Worm (Caenorhabditis elegans): ENCODE measurements around the gene C05E11.3.

The C05E11.3 gene

DNA sequence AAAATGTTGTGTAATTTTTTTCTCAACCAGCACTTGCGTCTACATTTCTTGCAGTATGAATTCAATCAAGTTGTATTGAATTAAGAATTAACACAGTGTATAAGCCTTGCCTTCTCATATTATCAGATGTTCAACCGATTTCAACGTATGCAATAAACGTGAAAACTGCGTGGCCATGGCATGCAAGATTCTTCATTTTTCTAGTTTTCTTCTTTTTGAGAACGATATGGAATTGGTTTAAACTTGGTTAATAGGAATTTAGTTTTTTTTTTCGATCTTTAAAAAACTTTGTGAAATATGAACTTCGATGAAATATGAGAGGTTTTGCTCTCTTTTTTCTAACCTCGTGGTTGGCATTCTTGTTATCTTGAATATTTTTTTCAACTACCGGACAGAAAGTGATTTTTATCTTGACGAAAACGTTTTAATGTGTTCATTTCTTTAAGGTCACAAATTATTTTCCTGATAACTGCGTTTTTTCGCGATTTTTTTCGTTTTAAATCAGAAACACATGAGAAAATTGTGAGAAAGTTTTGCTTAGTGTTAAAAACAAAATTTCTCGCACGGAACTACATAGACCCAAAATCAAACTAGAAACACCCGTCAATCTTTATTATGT lies 47.5 kb upstream of the C05E11.3 start:
- TF ChIP-seq dmd-4 (tag; optimal IDR thresholded peaks at IDR 0.05) (no peak), aly-2 (tag; optimal IDR thresholded peaks at IDR 0.05) (no peak), mbf-1 (tag; optimal IDR thresholded peaks at IDR 0.05) (no peak), zag-1 (tag; optimal IDR thresholded peaks at IDR 0.05) (no peak), ceh-16 (tag; optimal IDR thresholded peaks at IDR 0.05) (no peak), sma-3 (GFP tag; optimal IDR thresholded peaks at IDR 0.05) (no peak), skn-1 (tag; optimal IDR thresholded peaks at IDR 0.05) (no peak), R02D3.7 (tag; optimal IDR thresholded peaks at IDR 0.05) (no peak), alr-1 (tag; optimal IDR thresholded peaks at IDR 0.05) (no peak), nhr-6 (tag; optimal IDR thresholded peaks at IDR 0.05) (no peak), elt-3 (tag; optimal IDR thresholded peaks at IDR 0.05) (no peak), lin-39 (tag; optimal IDR thresholded peaks at IDR 0.05) (no peak), sma-9 (GFP tag; optimal IDR thresholded peaks at IDR 0.05) (peak; percentile 31), sma-9 (tag; optimal IDR thresholded peaks at IDR 0.05) (no peak), nhr-23 (tag; optimal IDR thresholded peaks at IDR 0.05) (no peak), lin-13 (GFP tag; optimal IDR thresholded peaks at IDR 0.05) (no peak), crh-2 (tag; optimal IDR thresholded peaks at IDR 0.05) (peak; percentile 31), fos-1 (tag; optimal IDR thresholded peaks at IDR 0.05) (peak; percentile 26), lsy-2 (tag; optimal IDR thresholded peaks at IDR 0.05) (peak in 1 of 2 experiments; percentile 11)

DNA sequence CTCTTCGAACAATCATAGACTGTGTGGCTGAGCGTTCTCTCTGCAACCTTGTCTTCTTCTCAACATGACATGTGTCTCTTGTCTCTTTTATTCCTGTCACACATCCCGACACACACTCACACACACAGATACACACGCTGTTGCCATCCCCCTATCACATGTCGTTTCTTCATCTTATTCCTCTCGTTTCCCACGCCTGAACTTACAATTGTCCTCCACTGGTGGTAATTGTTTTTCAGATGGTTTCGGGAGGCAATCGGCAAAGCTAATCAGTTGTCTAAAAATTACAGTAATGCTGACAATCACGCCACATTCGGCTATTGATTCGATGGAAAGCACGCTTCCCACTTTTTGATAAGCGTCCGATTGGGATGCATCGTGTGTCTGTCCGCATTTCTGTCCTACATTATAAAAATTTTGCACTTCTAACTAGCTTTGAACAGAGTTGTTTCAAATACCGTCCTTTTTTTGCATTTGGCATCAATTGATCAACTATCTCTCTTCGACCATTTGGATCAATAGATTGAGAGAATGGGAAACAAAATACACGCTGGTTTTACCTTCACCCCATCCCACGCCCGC lies 45.8 kb upstream of the C05E11.3 start, which contains the start of gene nhr-35:
nhr-35 (plus strand) TSS at position 532 of the 582 bp plus-strand sequence.
- TF ChIP-seq nhr-11 (tag; optimal IDR thresholded peaks at IDR 0.05) (no peak), peb-1 (tag; optimal IDR thresholded peaks at IDR 0.05) (no peak), fos-1 (tag; optimal IDR thresholded peaks at IDR 0.05) (peak; percentile 66), sma-3 (GFP tag; optimal IDR thresholded peaks at IDR 0.05) (peak; percentile 71), ceh-16 (tag; optimal IDR thresholded peaks at IDR 0.05) (no peak), nhr-129 (tag; optimal IDR thresholded peaks at IDR 0.05) (peak; percentile 94), blmp-1 (tag; optimal IDR thresholded peaks at IDR 0.05; ENCODE audit: insufficient read depth) (peak; percentile 60), ztf-4 (tag; optimal IDR thresholded peaks at IDR 0.05) (peak; percentile 23), nhr-23 (tag; optimal IDR thresholded peaks at IDR 0.05) (no peak), ama-1 (optimal IDR thresholded peaks at IDR 0.05) (peak; percentile 3), nhr-12 (tag; optimal IDR thresholded peaks at IDR 0.05) (no peak), elt-3 (tag; optimal IDR thresholded peaks at IDR 0.05) (no peak), lin-11 (tag; optimal IDR thresholded peaks at IDR 0.05) (no peak), Y55F3AM.14 (GFP tag; optimal IDR thresholded peaks at IDR 0.05) (peak; percentile 34), ZK546.5 (tag; optimal IDR thresholded peaks at IDR 0.05) (no peak), zag-1 (tag; optimal IDR thresholded peaks at IDR 0.05) (no peak), lin-13 (GFP tag; optimal IDR thresholded peaks at IDR 0.05) (no peak), unc-55 (GFP tag; optimal IDR thresholded peaks at IDR 0.05) (no peak), crh-2 (tag; optimal IDR thresholded peaks at IDR 0.05) (peak; percentile 57), lin-39 (tag; optimal IDR thresholded peaks at IDR 0.05) (no peak), nhr-6 (tag; optimal IDR thresholded peaks at IDR 0.05) (peak; percentile 39), gmeb-1 (tag; optimal IDR thresholded peaks at IDR 0.05) (peak; percentile 63), nhr-77 (tag; optimal IDR thresholded peaks at IDR 0.05) (no peak), nhr-25 (tag; optimal IDR thresholded peaks at IDR 0.05) (peak; percentile 87), unc-62 (GFP tag; optimal IDR thresholded peaks at IDR 0.05) (no peak), C34F6.9 (tag; optimal IDR thresholded peaks at IDR 0.05) (peak; percentile 62), nhr-10 (tag; optimal IDR thresholded peaks at IDR 0.05) (peak; percentile 18), alr-1 (tag; optimal IDR thresholded peaks at IDR 0.05) (no peak), sma-9 (GFP tag; optimal IDR thresholded peaks at IDR 0.05) (peak; percentile 95), sma-9 (tag; optimal IDR thresholded peaks at IDR 0.05) (no peak), ztf-11 (tag; optimal IDR thresholded peaks at IDR 0.05) (no peak), F13H6.1 (tag; optimal IDR thresholded peaks at IDR 0.05) (peak; percentile 82), ceh-82 (tag; optimal IDR thresholded peaks at IDR 0.05) (no peak), lsy-2 (tag; optimal IDR thresholded peaks at IDR 0.05) (peak in 1 of 2 experiments; percentile 57), mdl-1 (tag; optimal IDR thresholded peaks at IDR 0.05) (peak; percentile 50 to 57), nhr-21 (tag; optimal IDR thresholded peaks at IDR 0.05) (peak; percentile 88)
